Worm (Caenorhabditis elegans) whole organism, L4 larva: ENCODE data around the gene srd-38.

Source experiments
- D1046.2 ChIP-seq: fragments of 200-800 bp; sonication (Bioruptor generic); IDR thresholded peaks from 2 replicates; pipeline ENCODE4 v1.3.6; 2022; ENCODE audit warnings: missing genetic modification characterization, missing compliant biosample characterization
- F10B5.3 ChIP-seq: sonication (generic microtip); optimal IDR thresholded peaks from 2 replicates; lab custom pipeline; 2016; ENCODE audit warnings: mild to moderate bottlenecking, missing genetic modification characterization, missing compliant biosample characterization
- F26F4.8 ChIP-seq: fragments of 200-800 bp; sonication (Bioruptor generic); conservative IDR thresholded peaks from 2 replicates; pipeline ENCODE4 v1.3.6; 2022; ENCODE audit warnings: missing genetic modification characterization, missing compliant biosample characterization
- F37D6.2 ChIP-seq: sonication (generic microtip); optimal IDR thresholded peaks from 2 replicates; lab custom pipeline; 2016; ENCODE audit warnings: mild to moderate bottlenecking, missing genetic modification characterization, missing compliant biosample characterization
- F49E8.2 ChIP-seq: sonication (generic microtip); optimal IDR thresholded peaks from 2 replicates; lab custom pipeline; 2016; ENCODE audit warnings: missing compliant biosample characterization, mild to moderate bottlenecking, missing genetic modification characterization, borderline replicate concordance
- Y105C5A.15 ChIP-seq: fragments of 200-800 bp; sonication (Bioruptor generic); IDR thresholded peaks from 2 replicates; pipeline ENCODE4 v1.3.6; 2022; ENCODE audit warnings: missing genetic modification characterization, missing compliant biosample characterization
- ZK337.2 ChIP-seq: fragments of 200-800 bp; sonication (Bioruptor generic); IDR thresholded peaks from 2 replicates; pipeline ENCODE4 v1.3.6; 2022; ENCODE audit warnings: missing genetic modification reagents, missing genetic modification characterization, missing compliant biosample characterization
- aha-1 ChIP-seq: fragments of 150-350 bp; peaks from one replicate; lab custom pipeline; 2014; ENCODE audit warnings: missing biosample characterization, missing genetic modification characterization
- ama-1 ChIP-seq: fragments of 150-350 bp; optimal IDR thresholded peaks from 2 replicates; lab custom pipeline; 2014; ENCODE audit warnings: inconsistent platforms, mixed read lengths
- arid-1 ChIP-seq: fragments of 200-800 bp; sonication (Bioruptor generic); conservative IDR thresholded peaks from 2 replicates; pipeline ENCODE4 v1.3.6; 2022; ENCODE audit warnings: missing genetic modification reagents, missing genetic modification characterization, missing compliant biosample characterization
- ceh-20 ChIP-seq: fragments of 200-800 bp; sonication (Bioruptor generic); IDR thresholded peaks from 2 replicates; pipeline ENCODE4 v1.3.6; 2022; ENCODE audit warnings: missing genetic modification reagents, missing genetic modification characterization, missing compliant biosample characterization
- ceh-28 ChIP-seq: fragments of 150-350 bp; optimal IDR thresholded peaks from 2 replicates; lab custom pipeline; 2014; ENCODE audit warnings: missing biosample characterization, missing genetic modification reagents, missing genetic modification characterization
- ceh-32 ChIP-seq: sonication (generic microtip); optimal IDR thresholded peaks from 2 replicates; lab custom pipeline; 2016; ENCODE audit warnings: mild to moderate bottlenecking, missing genetic modification characterization, missing compliant biosample characterization; ENCODE audit not compliant: poor library complexity
- ctbp-1 ChIP-seq: fragments of 200-800 bp; sonication (Bioruptor generic); IDR thresholded peaks from 2 replicates; pipeline ENCODE4 v1.3.6; 2022; ENCODE audit warnings: missing genetic modification reagents, missing genetic modification characterization, missing compliant biosample characterization
- daf-12 ChIP-seq: fragments of 150-350 bp; optimal IDR thresholded peaks from 2 replicates; lab custom pipeline; 2014; ENCODE audit warnings: missing biosample characterization, missing genetic modification reagents, missing genetic modification characterization
- dmd-6 ChIP-seq: fragments of 200-800 bp; sonication (Bioruptor generic); IDR thresholded peaks from 2 replicates; pipeline ENCODE4 v1.3.6; 2022; ENCODE audit warnings: missing genetic modification reagents, missing genetic modification characterization, missing compliant biosample characterization
- dmd-9 ChIP-seq: fragments of 200-800 bp; sonication (Bioruptor generic); IDR thresholded peaks from 2 replicates; pipeline ENCODE4 v1.3.6; 2022; ENCODE audit warnings: missing genetic modification reagents, missing genetic modification characterization, missing compliant biosample characterization
- dpl-1 ChIP-seq: fragments of 150-350 bp; optimal IDR thresholded peaks from 2 replicates; lab custom pipeline; 2014; ENCODE audit warnings: missing biosample characterization, missing genetic modification reagents, missing genetic modification characterization
- egl-27 ChIP-seq: sonication (generic microtip); optimal IDR thresholded peaks from 3 replicates; lab custom pipeline; 2017; ENCODE audit warnings: missing biosample characterization, missing genetic modification reagents, missing genetic modification characterization
- gei-8 ChIP-seq: fragments of 200-800 bp; sonication (Bioruptor generic); optimal IDR thresholded peaks from 2 replicates; lab custom pipeline; 2018; ENCODE audit warnings: mild to moderate bottlenecking, missing genetic modification characterization, missing compliant biosample characterization
- hlh-11 ChIP-seq: fragments of 200-800 bp; sonication (Bioruptor generic); optimal IDR thresholded peaks from 2 replicates; lab custom pipeline; 2018; ENCODE audit warnings: mild to moderate bottlenecking, missing genetic modification characterization, missing compliant biosample characterization
- hlh-30 ChIP-seq: sonication (generic microtip); optimal IDR thresholded peaks from 2 replicates; lab custom pipeline; 2017; ENCODE audit warnings: antibody characterized with exemption, mild to moderate bottlenecking, missing genetic modification characterization, missing compliant biosample characterization; ENCODE audit not compliant: insufficient read depth
- jun-1 ChIP-seq: fragments of 150-350 bp; optimal IDR thresholded peaks from 2 replicates; lab custom pipeline; 2014; ENCODE audit warnings: missing biosample characterization, missing genetic modification reagents, missing genetic modification characterization
- lim-7 ChIP-seq: fragments of 200-800 bp; sonication (Bioruptor generic); IDR thresholded peaks from 2 replicates; pipeline ENCODE4 v1.3.6; 2022; ENCODE audit warnings: missing genetic modification characterization, missing compliant biosample characterization
- lin-1 ChIP-seq: fragments of 200-800 bp; sonication (Bioruptor generic); IDR thresholded peaks from 2 replicates; pipeline ENCODE4 v1.3.6; 2022; ENCODE audit warnings: missing genetic modification reagents, missing genetic modification characterization, missing compliant biosample characterization
- lin-15B ChIP-seq: fragments of 150-350 bp; sonication (generic microtip); optimal IDR thresholded peaks from 3 replicates; lab custom pipeline; 2014; ENCODE audit warnings: missing biosample characterization, missing genetic modification characterization
- lin-38 ChIP-seq: fragments of 200-800 bp; sonication (Bioruptor generic); IDR thresholded peaks from 2 replicates; pipeline ENCODE4 v1.3.6; 2022; ENCODE audit warnings: missing genetic modification reagents, missing genetic modification characterization, missing compliant biosample characterization
- lsy-2 ChIP-seq, 2 experiments: fragments of 150-350 bp in 1 of 2; sonication (generic microtip) in 1 of 2; optimal IDR thresholded peaks; 2 replicates each; lab custom pipeline; 2014 to 2017; ENCODE audit warnings: missing biosample characterization in 2 of 2, missing genetic modification characterization in 2 of 2
- madf-5 ChIP-seq, 2 experiments: fragments of 200-800 bp; sonication (Bioruptor generic); IDR thresholded peaks; 2 replicates each; pipeline ENCODE4 v1.3.6; 2022; ENCODE audit warnings: missing compliant biosample characterization in 2 of 2, missing genetic modification characterization in 2 of 2
- madf-9 ChIP-seq: fragments of 200-800 bp; sonication (Bioruptor generic); conservative IDR thresholded peaks from 2 replicates; pipeline ENCODE4 v1.3.6; 2022; ENCODE audit warnings: missing genetic modification reagents, missing genetic modification characterization, missing compliant biosample characterization
- mdl-1 ChIP-seq, 2 experiments: fragments of 150-350 bp in 1 of 2; sonication (generic microtip) in 1 of 2; optimal IDR thresholded peaks; 2 replicates each; lab custom pipeline; 2014 to 2017; ENCODE audit warnings: missing biosample characterization in 2 of 2, missing genetic modification characterization in 2 of 2
- mep-1 ChIP-seq: fragments of 150-350 bp; sonication (generic microtip); optimal IDR thresholded peaks from 3 replicates; lab custom pipeline; 2014; ENCODE audit warnings: missing biosample characterization, missing genetic modification characterization
- mxl-2 ChIP-seq: fragments of 200-800 bp; sonication (Bioruptor generic); conservative IDR thresholded peaks from 2 replicates; pipeline ENCODE4 v1.3.6; 2022; ENCODE audit warnings: missing genetic modification reagents, missing genetic modification characterization, missing compliant biosample characterization
- nhr-102 ChIP-seq: sonication (generic microtip); optimal IDR thresholded peaks from 2 replicates; lab custom pipeline; 2016; ENCODE audit warnings: mild to moderate bottlenecking, missing genetic modification characterization, moderate library complexity, missing compliant biosample characterization
- nhr-11 ChIP-seq: fragments of 150-350 bp; optimal IDR thresholded peaks from 2 replicates; lab custom pipeline; 2014; ENCODE audit warnings: missing biosample characterization, missing genetic modification characterization
- nhr-111 ChIP-seq: fragments of 200-800 bp; sonication (Bioruptor generic); optimal IDR thresholded peaks from 2 replicates; lab custom pipeline; 2018; ENCODE audit warnings: mild to moderate bottlenecking, missing genetic modification characterization, missing compliant biosample characterization
- nhr-237 ChIP-seq: sonication (generic microtip); optimal IDR thresholded peaks from 2 replicates; lab custom pipeline; 2017; ENCODE audit warnings: missing biosample characterization, missing genetic modification characterization
- nhr-28 ChIP-seq: fragments of 150-350 bp; optimal IDR thresholded peaks from 2 replicates; lab custom pipeline; 2014; ENCODE audit warnings: missing biosample characterization, missing genetic modification characterization
- nhr-41 ChIP-seq: fragments of 200-800 bp; sonication (Bioruptor generic); IDR thresholded peaks from 2 replicates; pipeline ENCODE4 v1.3.6; 2022; ENCODE audit warnings: missing genetic modification reagents, missing genetic modification characterization, missing compliant biosample characterization
- nhr-48 ChIP-seq: sonication (generic microtip); optimal IDR thresholded peaks from 2 replicates; lab custom pipeline; 2016; ENCODE audit warnings: mild to moderate bottlenecking, missing genetic modification characterization, missing compliant biosample characterization
- nhr-76 ChIP-seq: fragments of 150-350 bp; optimal IDR thresholded peaks from 2 replicates; lab custom pipeline; 2014; ENCODE audit warnings: missing biosample characterization, missing genetic modification characterization
- nhr-77 ChIP-seq: fragments of 150-350 bp; optimal IDR thresholded peaks from 2 replicates; lab custom pipeline; 2014; ENCODE audit warnings: missing biosample characterization, missing genetic modification characterization
- php-3 ChIP-seq: fragments of 200-800 bp; sonication (Bioruptor generic); IDR thresholded peaks from 2 replicates; pipeline ENCODE4 v1.3.6; 2022; ENCODE audit warnings: missing genetic modification reagents, missing genetic modification characterization, missing compliant biosample characterization
- sdz-12 ChIP-seq: fragments of 200-800 bp; sonication (Bioruptor generic); optimal IDR thresholded peaks from 2 replicates; lab custom pipeline; 2018; ENCODE audit warnings: mild to moderate bottlenecking, missing genetic modification characterization, missing compliant biosample characterization
- spr-3 ChIP-seq: fragments of 200-800 bp; sonication (Bioruptor generic); optimal IDR thresholded peaks from 2 replicates; lab custom pipeline; 2018; ENCODE audit warnings: mild to moderate bottlenecking, missing genetic modification characterization, missing compliant biosample characterization
- unc-39 ChIP-seq: sonication (generic microtip); optimal IDR thresholded peaks from 2 replicates; lab custom pipeline; 2017; ENCODE audit warnings: missing biosample characterization, missing genetic modification characterization
- vab-7 ChIP-seq: fragments of 200-800 bp; sonication (Bioruptor generic); IDR thresholded peaks from 2 replicates; pipeline ENCODE4 v1.3.6; 2022; ENCODE audit warnings: missing genetic modification reagents, missing genetic modification characterization, missing compliant biosample characterization
- zfp-3 ChIP-seq: fragments of 200-800 bp; sonication (Bioruptor generic); conservative IDR thresholded peaks from 2 replicates; pipeline ENCODE4 v1.3.6; 2022; ENCODE audit warnings: missing genetic modification reagents, missing genetic modification characterization, missing compliant biosample characterization
- zip-11 ChIP-seq: fragments of 200-800 bp; sonication (Bioruptor generic); IDR thresholded peaks from 2 replicates; pipeline ENCODE4 v1.3.6; 2022; ENCODE audit warnings: missing genetic modification characterization, missing compliant biosample characterization
- zip-2 ChIP-seq: fragments of 150-350 bp; optimal IDR thresholded peaks from 2 replicates; lab custom pipeline; 2014; ENCODE audit warnings: missing biosample characterization, missing genetic modification characterization
- ztf-11 ChIP-seq: fragments of 150-350 bp; optimal IDR thresholded peaks from 2 replicates; lab custom pipeline; 2014; ENCODE audit warnings: missing biosample characterization, missing genetic modification characterization
- ztf-7 ChIP-seq: fragments of 150-350 bp; optimal IDR thresholded peaks from 2 replicates; lab custom pipeline; 2014; ENCODE audit warnings: missing biosample characterization, missing genetic modification characterization

The srd-38 gene

ce11 chrX:13264550-13264949 is 27.1 kb upstream of the srd-38 start (continued):
- peak; percentile 59 for TF ChIP-seq F37D6.2 (tag; lab: Kevin White, UChicago)
- TF ChIP-seq ztf-11: no peak
- TF ChIP-seq nhr-48 (tag; lab: Kevin White, UChicago): peak; percentile 71
- peak; percentile 45 for TF ChIP-seq ceh-32 (tag; lab: Kevin White, UChicago)
- peak; percentile 62; the same call in 1 of the 2 replicates for TF ChIP-seq Y105C5A.15 (GFP tag; lab: Robert Waterston, UW)
- peak; percentile 15 for TF ChIP-seq spr-3 (GFP tag; lab: Kevin White, UChicago)
- peak; percentile 65; the same call in 1 of the 2 replicates for TF ChIP-seq zfp-3 (GFP tag; lab: Robert Waterston, UW)
- TF ChIP-seq lin-15B (tag; lab: Kevin White, UChicago): no peak
- peak; percentile 77; the same call in 1 of the 2 replicates for TF ChIP-seq dmd-9 (GFP tag; lab: Robert Waterston, UW)
- TF ChIP-seq lin-1: peak; percentile 67; the same call in 1 of the 2 replicates
- TF ChIP-seq nhr-102: peak; percentile 70
- TF ChIP-seq nhr-77 (tag; lab: Kevin White, UChicago): peak; percentile 22
- TF ChIP-seq mxl-2: peak; percentile 79; the same call in 1 of the 2 replicates
- TF ChIP-seq nhr-111: peak; percentile 61
- TF ChIP-seq zip-11: peak; percentile 65; the same call in 1 of the 2 replicates
- peak; percentile 93 for TF ChIP-seq vab-7 (GFP tag; lab: Robert Waterston, UW)
- TF ChIP-seq ceh-20: peak; percentile 59; the same call in 1 of the 2 replicates
- TF ChIP-seq php-3 (GFP tag; lab: Robert Waterston, UW): peak; percentile 76
- no peak for TF ChIP-seq unc-39
- TF ChIP-seq F10B5.3 (tag; lab: Kevin White, UChicago): peak; percentile 53
- no peak for TF ChIP-seq nhr-237 (tag; lab: Kevin White, UChicago)
- TF ChIP-seq lim-7: peak; percentile 94
- peak; percentile 54 to 81; a peak in 2 of 4 replicates for TF ChIP-seq madf-5 (GFP tag; IDR thresholded peaks at IDR 0.05; lab: Robert Waterston, UW)
- peak; percentile 62 for TF ChIP-seq gei-8
- no peak for TF ChIP-seq lin-38 (GFP tag; lab: Robert Waterston, UW)
- TF ChIP-seq nhr-76 (tag; lab: Kevin White, UChicago): no peak
- no peak for TF ChIP-seq nhr-11 (tag; lab: Kevin White, UChicago)
- peak; percentile 70 for TF ChIP-seq hlh-30 (tag; lab: Kevin White, UChicago)
- TF ChIP-seq dpl-1 (GFP tag; lab: Kevin White, UChicago): no peak
- peak; percentile 41 for TF ChIP-seq hlh-11 (tag; lab: Kevin White, UChicago)
- TF ChIP-seq arid-1: peak; percentile 93
- peak; percentile 94 for TF ChIP-seq F26F4.8 (GFP tag; lab: Robert Waterston, UW)
- TF ChIP-seq F49E8.2 (tag; lab: Kevin White, UChicago): peak; percentile 39
- TF ChIP-seq ztf-7 (tag; lab: Kevin White, UChicago): peak; percentile 76
- peak; percentile 82 for TF ChIP-seq ctbp-1 (GFP tag; lab: Robert Waterston, UW)
- TF ChIP-seq ama-1 (lab: Kevin White, UChicago): no peak
- peak; percentile 49 for TF ChIP-seq sdz-12 (GFP tag; lab: Kevin White, UChicago)
- TF ChIP-seq daf-12 (tag; lab: Kevin White, UChicago): no peak
- TF ChIP-seq lsy-2 (tag; optimal IDR thresholded peaks at IDR 0.05; lab: Kevin White, UChicago): no peak
- TF ChIP-seq nhr-28: peak; percentile 46
- peak; percentile 71 for TF ChIP-seq dmd-6
- no peak for TF ChIP-seq ceh-28 (tag; lab: Kevin White, UChicago)
- TF ChIP-seq jun-1 (tag; lab: Kevin White, UChicago): peak; percentile 32
- TF ChIP-seq aha-1: peak; percentile 98
- TF ChIP-seq mdl-1 (tag; optimal IDR thresholded peaks at IDR 0.05; lab: Kevin White, UChicago): peak; percentile 22 to 72
- TF ChIP-seq D1046.2: peak; percentile 80; the same call in 1 of the 2 replicates
- no peak for TF ChIP-seq egl-27 (tag; lab: Kevin White, UChicago)
- TF ChIP-seq mep-1 (tag; lab: Kevin White, UChicago): no peak
- peak; percentile 76; the same call in 1 of the 2 replicates for TF ChIP-seq nhr-41 (GFP tag; lab: Robert Waterston, UW)
- peak; percentile 82 for TF ChIP-seq ZK337.2
- peak; percentile 90 for TF ChIP-seq madf-9 (GFP tag; lab: Robert Waterston, UW)
- peak; percentile 40 for TF ChIP-seq zip-2 (tag; lab: Kevin White, UChicago)
